Worm (Caenorhabditis elegans) whole organism, mixed stage, embryonic: ENCODE data around the gene F18C5.5.

Experiments used
- M03D4.4 ChIP-seq: sonication (generic microtip); optimal IDR thresholded peaks from 2 replicates; lab custom pipeline; 2017; ENCODE audit warnings: mild to moderate bottlenecking, missing genetic modification characterization, missing compliant biosample characterization
- blmp-1 ChIP-seq: fragments of 150-350 bp; optimal IDR thresholded peaks from 2 replicates; lab custom pipeline; 2014; ENCODE audit warnings: missing biosample characterization, missing genetic modification characterization
- ceh-43 ChIP-seq: fragments of 200-800 bp; sonication (Bioruptor generic); optimal IDR thresholded peaks from 2 replicates; lab custom pipeline; 2018; ENCODE audit warnings: mild to moderate bottlenecking, missing genetic modification characterization, moderate library complexity, missing compliant biosample characterization
- ces-1 ChIP-seq: fragments of 150-350 bp; optimal IDR thresholded peaks from 2 replicates; lab custom pipeline; 2014; ENCODE audit warnings: missing biosample characterization, missing genetic modification reagents, missing genetic modification characterization
- elt-3 ChIP-seq: fragments of 150-350 bp; optimal IDR thresholded peaks from 2 replicates; lab custom pipeline; 2014; ENCODE audit warnings: missing biosample characterization, missing genetic modification characterization
- ham-2 ChIP-seq: fragments of 200-800 bp; sonication (Bioruptor generic); optimal IDR thresholded peaks from 2 replicates; lab custom pipeline; 2018; ENCODE audit warnings: mild to moderate bottlenecking, missing genetic modification characterization, missing compliant biosample characterization
- lin-13 ChIP-seq: fragments of 150-350 bp; optimal IDR thresholded peaks from 2 replicates; lab custom pipeline; 2014; ENCODE audit warnings: missing biosample characterization, missing genetic modification characterization
- mab-5 ChIP-seq: fragments of 150-350 bp; optimal IDR thresholded peaks from 2 replicates; lab custom pipeline; 2014; ENCODE audit warnings: missing biosample characterization, missing genetic modification characterization
- mep-1 ChIP-seq: fragments of 150-350 bp; optimal IDR thresholded peaks from 2 replicates; lab custom pipeline; 2017; ENCODE audit warnings: missing biosample characterization, missing genetic modification reagents, missing genetic modification characterization, inconsistent platforms
- mls-2 ChIP-seq: sonication (generic microtip); optimal IDR thresholded peaks from 2 replicates; lab custom pipeline; 2016; ENCODE audit warnings: mild to moderate bottlenecking, missing genetic modification characterization, moderate library complexity, missing compliant biosample characterization
- nhr-28 ChIP-seq: fragments of 150-350 bp; optimal IDR thresholded peaks from 2 replicates; lab custom pipeline; 2014; ENCODE audit warnings: missing biosample characterization, missing genetic modification characterization
- snpc-4 ChIP-seq: fragments of 150-350 bp; optimal IDR thresholded peaks from 2 replicates; lab custom pipeline; 2014; ENCODE audit warnings: missing biosample characterization, missing genetic modification characterization
- sptf-1 ChIP-seq: sonication (generic microtip); optimal IDR thresholded peaks from 2 replicates; lab custom pipeline; 2017; ENCODE audit warnings: mild to moderate bottlenecking, missing genetic modification characterization, moderate library complexity, missing compliant biosample characterization
- unc-62 ChIP-seq: fragments of 150-350 bp; optimal IDR thresholded peaks from 2 replicates; lab custom pipeline; 2014; ENCODE audit warnings: missing biosample characterization, missing genetic modification reagents, missing genetic modification characterization

DNA sequence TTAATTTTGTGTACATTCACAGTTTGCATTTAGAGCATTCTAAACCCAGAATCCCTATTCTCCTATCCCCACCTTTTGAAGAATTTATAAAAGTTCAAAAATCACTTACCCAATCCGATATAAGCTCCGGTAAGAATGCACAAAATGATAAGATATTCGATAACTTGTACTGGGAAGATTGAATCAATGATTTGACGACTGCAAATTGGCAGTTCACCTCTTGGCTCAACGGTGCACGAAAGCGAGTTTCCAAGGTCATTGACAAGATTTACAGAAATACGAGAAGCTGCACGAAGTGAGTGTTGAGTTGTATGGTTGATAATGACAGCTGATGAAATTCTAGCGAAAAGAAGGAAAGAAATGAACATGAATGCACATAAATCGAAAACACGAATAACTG, 6.2 kb downstream of the F18C5.5 start:
- no peak for TF ChIP-seq nhr-28 (tag; lab: Kevin White, UChicago)
- TF ChIP-seq blmp-1 (tag; lab: Kevin White, UChicago): no peak
- TF ChIP-seq mls-2 (tag; lab: Kevin White, UChicago): no peak
- TF ChIP-seq mep-1 (tag; lab: Kevin White, UChicago): no peak
- TF ChIP-seq mab-5 (tag; lab: Kevin White, UChicago): no peak
- no peak for TF ChIP-seq unc-62 (GFP tag; lab: Kevin White, UChicago)
- no peak for TF ChIP-seq snpc-4
- TF ChIP-seq elt-3 (tag; lab: Kevin White, UChicago): no peak
- no peak for TF ChIP-seq sptf-1 (tag; lab: Kevin White, UChicago)
- TF ChIP-seq ceh-43 (GFP tag; lab: Kevin White, UChicago): no peak
- no peak for TF ChIP-seq lin-13
- TF ChIP-seq M03D4.4 (tag; lab: Kevin White, UChicago): no peak
- TF ChIP-seq ham-2 (GFP tag; lab: Kevin White, UChicago): no peak
- TF ChIP-seq ces-1: no peak
